Worm (Caenorhabditis elegans) whole organism, young adult: ENCODE results near the gene Y32B12C.1.

Experiments used
- F37B4.10 ChIP-seq: fragments of 200-800 bp; sonication (Bioruptor generic); IDR thresholded peaks from 2 replicates; pipeline ENCODE4 v1.3.6; 2022; ENCODE audit warnings: missing genetic modification characterization, missing compliant biosample characterization
- Y67H2A.10 ChIP-seq: fragments of 200-800 bp; sonication (Bioruptor generic); conservative IDR thresholded peaks from 2 replicates; pipeline ENCODE4 v1.3.6; 2022; ENCODE audit warnings: missing genetic modification reagents, missing genetic modification characterization, missing compliant biosample characterization
- ama-1 ChIP-seq, 3 experiments: fragments of 150-350 bp in 1 of 3; sonication (generic microtip) in 2 of 3; optimal IDR thresholded peaks; 2 replicates each; lab custom pipeline; 2014 to 2018; ENCODE audit warnings: missing biosample characterization in 2 of 3, missing genetic modification characterization in 2 of 3, missing genetic modification reagents in 2 of 3
- attf-6 ChIP-seq: fragments of 200-800 bp; sonication (Bioruptor generic); IDR thresholded peaks from 2 replicates; pipeline ENCODE4 v1.3.6; 2022; ENCODE audit warnings: missing genetic modification reagents, missing genetic modification characterization, missing compliant biosample characterization
- dpff-1 ChIP-seq: sonication (generic microtip); optimal IDR thresholded peaks from 2 replicates; lab custom pipeline; 2017; ENCODE audit warnings: mild to moderate bottlenecking, missing genetic modification characterization, missing compliant biosample characterization
- hlh-26 ChIP-seq: fragments of 200-800 bp; sonication (Bioruptor generic); conservative IDR thresholded peaks from 2 replicates; pipeline ENCODE4 v1.3.6; 2022; ENCODE audit warnings: missing genetic modification reagents, missing genetic modification characterization, missing compliant biosample characterization
- lin-35 ChIP-seq, 3 experiments: fragments of 150-350 bp in 2 of 3; sonication (generic microtip) in 1 of 3; optimal IDR thresholded peaks; 2 replicates each; lab custom pipeline; 2014 to 2018; ENCODE audit warnings: missing biosample characterization in 3 of 3, missing genetic modification characterization in 3 of 3, missing genetic modification reagents in 3 of 3
- mxl-1 ChIP-seq: sonication (generic microtip); optimal IDR thresholded peaks from 2 replicates; lab custom pipeline; 2016; ENCODE audit warnings: missing genetic modification characterization, missing compliant biosample characterization
- nhr-179 ChIP-seq: sonication (generic microtip); optimal IDR thresholded peaks from 2 replicates; lab custom pipeline; 2016; ENCODE audit warnings: mild to moderate bottlenecking, missing genetic modification characterization, missing compliant biosample characterization
- pha-4 ChIP-seq: fragments of 150-350 bp; sonication (generic microtip); optimal IDR thresholded peaks from 2 replicates; lab custom pipeline; 2014; ENCODE audit warnings: missing biosample characterization, missing genetic modification reagents, missing genetic modification characterization
- rcor-1 ChIP-seq: fragments of 200-800 bp; sonication (Bioruptor generic); IDR thresholded peaks from 2 replicates; pipeline ENCODE4 v1.3.6; 2022; ENCODE audit warnings: missing genetic modification reagents, missing genetic modification characterization, missing compliant biosample characterization
- unc-62 ChIP-seq: fragments of 150-350 bp; optimal IDR thresholded peaks from 2 replicates; lab custom pipeline; 2014; ENCODE audit warnings: missing biosample characterization, missing genetic modification reagents, missing genetic modification characterization
- ztf-25 ChIP-seq: fragments of 200-800 bp; sonication (Bioruptor generic); IDR thresholded peaks from 2 replicates; pipeline ENCODE4 v1.3.6; 2022; ENCODE audit warnings: missing genetic modification reagents, missing genetic modification characterization, missing compliant biosample characterization

DNA sequence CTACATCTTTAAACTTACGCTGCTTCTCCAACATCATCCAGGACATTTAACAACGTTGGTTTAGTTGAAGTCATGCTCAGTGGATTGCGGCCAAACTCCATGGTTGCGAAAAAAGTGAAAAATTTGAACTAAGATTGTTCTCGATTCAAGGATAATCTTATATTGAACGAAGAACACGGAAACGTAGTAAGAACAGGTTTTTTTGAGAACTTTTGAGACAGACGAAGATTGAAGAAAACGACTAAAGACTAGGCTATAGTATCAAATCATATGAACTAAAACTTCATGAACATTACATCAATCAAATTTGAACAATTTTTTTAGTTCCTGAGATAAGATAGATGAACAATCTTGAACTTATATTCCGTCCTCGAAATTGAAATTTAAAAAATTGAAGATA, 40.7 kb downstream of the Y32B12C.1 start, which contains the start of gene W06G6.10:
- no peak for TF ChIP-seq lin-35 (GFP tag; optimal IDR thresholded peaks at IDR 0.05; lab: Kevin White, UChicago)
- no peak for TF ChIP-seq hlh-26 (GFP tag; lab: Robert Waterston, UW)
- no peak for TF ChIP-seq nhr-179 (tag; lab: Kevin White, UChicago)
- TF ChIP-seq attf-6, result no peak
- TF ChIP-seq F37B4.10 (GFP tag; lab: Robert Waterston, UW), result no peak
- no peak for TF ChIP-seq ztf-25
- no peak for TF ChIP-seq pha-4
- no peak for TF ChIP-seq mxl-1 (tag; lab: Kevin White, UChicago)
- TF ChIP-seq rcor-1 (GFP tag; lab: Robert Waterston, UW), result no peak
- no peak for TF ChIP-seq dpff-1
- TF ChIP-seq unc-62, result no peak
- TF ChIP-seq Y67H2A.10 (GFP tag; lab: Robert Waterston, UW), result no peak
- TF ChIP-seq ama-1 (optimal IDR thresholded peaks at IDR 0.05; lab: Kevin White, UChicago), result no peak
- TF ChIP-seq ama-1 (GFP tag; optimal IDR thresholded peaks at IDR 0.05; lab: Kevin White, UChicago), result no peak
